Fruit fly (Drosophila melanogaster) whole organism, prepupa: ENCODE data around the gene CG12010.

Experiments
- CG16779 ChIP-seq: fragments of 200-800 bp; sonication (Bioruptor generic); optimal IDR thresholded peaks from 3 replicates; lab custom pipeline; 2017; ENCODE audit warnings: missing biosample characterization, mild to moderate bottlenecking, missing genetic modification characterization
- esn ChIP-seq: fragments of 200-800 bp; sonication (Bioruptor generic); optimal IDR thresholded peaks from 2 replicates; lab custom pipeline; 2016; ENCODE audit warnings: missing biosample characterization, mild to moderate bottlenecking, missing genetic modification characterization, moderate library complexity
- vri ChIP-seq: fragments of 200-800 bp; sonication (Bioruptor generic); optimal IDR thresholded peaks from 3 replicates; lab custom pipeline; 2016; ENCODE audit warnings: missing biosample characterization, mild to moderate bottlenecking, missing genetic modification characterization

- TF ChIP-seq vri (GFP tag; lab: Kevin White, UChicago) (no peak), CG16779 (no peak), esn (GFP tag; lab: Kevin White, UChicago) (no peak)
These were observed 43.7 kb downstream of the CG12010 start for dm6 chr3L:3417759-3418158.
